Worm (Caenorhabditis elegans): ENCODE results near the gene clec-199.

DNA sequence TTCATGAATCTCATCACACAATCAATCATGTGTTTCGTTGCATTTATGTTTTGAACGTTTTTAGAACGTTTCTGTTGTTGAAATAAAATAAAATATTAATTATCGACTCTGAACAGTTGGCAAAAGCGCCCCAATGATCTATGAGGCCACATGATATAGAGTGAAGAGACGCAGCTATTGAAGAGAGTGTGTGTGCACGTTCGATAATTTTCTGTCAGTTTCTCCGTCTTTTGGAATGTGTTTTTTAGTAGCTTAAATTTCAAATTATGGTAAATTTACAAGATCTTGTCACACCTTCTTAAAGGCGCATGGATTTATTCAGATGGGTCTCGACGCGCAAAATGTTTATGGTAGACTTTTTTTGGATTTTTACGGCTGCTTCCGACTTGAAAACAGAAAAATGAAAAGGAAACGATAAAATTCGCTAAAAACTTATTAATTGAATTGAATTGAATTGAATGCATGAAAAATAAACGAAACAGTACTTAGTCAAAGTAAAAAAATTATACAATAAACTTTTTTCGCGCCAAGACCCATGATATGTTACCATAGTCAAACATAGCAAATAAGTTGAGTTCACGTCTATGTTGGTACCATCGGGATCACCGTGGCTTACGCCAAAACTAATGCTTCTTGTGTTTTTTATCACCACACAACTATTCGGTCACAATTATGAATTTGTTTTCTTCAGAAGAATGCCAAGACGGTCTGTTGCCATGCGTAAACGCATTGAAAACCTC is 18.0 kb upstream of the clec-199 start, which contains the start of gene C49C3.15:
- TF ChIP-seq nhr-77 (tag; optimal IDR thresholded peaks at IDR 0.05) (no peak), nhr-11 (tag; optimal IDR thresholded peaks at IDR 0.05) (no peak), skn-1 (tag; optimal IDR thresholded peaks at IDR 0.05) (no peak)
